Fruit fly (Drosophila melanogaster): ENCODE results near the gene CG4968.

DNA sequence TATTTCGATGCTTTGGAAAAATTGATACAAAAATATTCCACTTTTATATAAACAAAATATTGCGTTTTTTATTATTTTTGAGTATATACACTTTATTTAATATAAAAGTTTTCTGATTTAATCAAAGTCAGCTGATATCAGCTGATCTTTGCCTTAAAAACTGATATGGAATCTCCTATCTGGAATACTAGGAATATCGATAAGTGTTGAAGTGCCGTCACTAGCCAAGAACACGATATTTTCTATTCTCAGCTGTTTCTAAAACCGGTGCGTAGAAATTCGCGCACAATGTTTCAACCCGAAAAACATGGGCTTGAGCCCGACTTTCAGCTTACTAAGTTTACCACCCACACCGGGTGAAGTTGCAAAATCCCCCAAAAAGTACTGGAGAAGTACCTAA is 35.7 kb downstream of the CG4968 start, which contains the start of gene Sps2:
- TF ChIP-seq CG32121 (GFP tag; IDR thresholded peaks at IDR 0.05): no peak
- TF ChIP-seq CG14655 (GFP tag; optimal IDR thresholded peaks at IDR 0.05): no peak
- no peak for TF ChIP-seq CG17806 (tag; optimal IDR thresholded peaks at IDR 0.05)
- TF ChIP-seq EcR (GFP tag; optimal IDR thresholded peaks at IDR 0.05): no peak
- no peak for TF ChIP-seq gl (tag; optimal IDR thresholded peaks at IDR 0.05)
- no peak for TF ChIP-seq Snoo (tag; optimal IDR thresholded peaks at IDR 0.05)
- TF ChIP-seq Pif1B (GFP tag; optimal IDR thresholded peaks at IDR 0.05): no peak
